Fruit fly (Drosophila melanogaster) whole organism, pupa: Measurements from ENCODE around the gene CG13064.

Experiments used
- CG32121 ChIP-seq: fragments of 200-800 bp; sonication (Bioruptor generic); IDR thresholded peaks from 2 replicates; pipeline ENCODE4 v1.3.6; 2022; ENCODE audit warnings: missing biosample characterization, missing genetic modification characterization
- EcR ChIP-seq: fragments of 200-800 bp; sonication (Bioruptor generic); optimal IDR thresholded peaks from 3 replicates; lab custom pipeline; 2019; ENCODE audit warnings: missing biosample characterization, missing genetic modification characterization, mild to moderate bottlenecking, moderate library complexity, missing genetic modification reagents
- Pif1A ChIP-seq: fragments of 200-800 bp; sonication (Bioruptor generic); optimal IDR thresholded peaks from 3 replicates; lab custom pipeline; 2016; ENCODE audit warnings: missing biosample characterization, missing genetic modification characterization
- Snoo ChIP-seq: fragments of 200-800 bp; sonication (Bioruptor generic); optimal IDR thresholded peaks from 3 replicates; lab custom pipeline; 2017; ENCODE audit warnings: missing biosample characterization, mild to moderate bottlenecking, missing genetic modification characterization, inconsistent platforms
- fd96Ca ChIP-seq: fragments of 200-800 bp; sonication (Bioruptor generic); IDR thresholded peaks from 3 replicates; pipeline ENCODE4 v1.3.6; 2022; ENCODE audit warnings: missing biosample characterization, missing genetic modification characterization

dm6 chr3L:16281880-16282556 lies 1.8 kb downstream of the CG13064 start, which contains the start of gene CG13049:
- TF ChIP-seq CG32121 (GFP tag; lab: Robert Waterston, UW) (no peak), Pif1A (GFP tag; lab: Kevin White, UChicago) (no peak), fd96Ca (GFP tag; lab: Robert Waterston, UW) (no peak), Snoo (no peak), EcR (no peak)
